Fruit fly (Drosophila melanogaster) whole organism, embryonic: ENCODE measurements around the gene Syx8.

Experiments used
- Ada2b ChIP-seq: fragments of 200-800 bp; sonication (Bioruptor generic); IDR thresholded peaks from 2 replicates; pipeline ENCODE4 v1.3.6; 2022; ENCODE audit warnings: missing biosample characterization, missing genetic modification characterization
- CG11504 ChIP-seq: fragments of 200-800 bp; sonication (Bioruptor generic); optimal IDR thresholded peaks from 3 replicates; lab custom pipeline; 2019; ENCODE audit warnings: missing biosample characterization, mild to moderate bottlenecking, missing genetic modification characterization, moderate library complexity
- CG12236 ChIP-seq: fragments of 200-800 bp; sonication (Bioruptor generic); optimal IDR thresholded peaks from 2 replicates; lab custom pipeline; 2016; ENCODE audit warnings: missing biosample characterization, missing genetic modification characterization
- CG12744 ChIP-seq: fragments of 200-800 bp; sonication (Bioruptor generic); optimal IDR thresholded peaks from 2 replicates; lab custom pipeline; 2016; ENCODE audit warnings: missing biosample characterization, missing genetic modification characterization
- CG14965 ChIP-seq: fragments of 200-800 bp; sonication (Bioruptor generic); optimal IDR thresholded peaks from 2 replicates; lab custom pipeline; 2016; ENCODE audit warnings: missing biosample characterization, missing genetic modification characterization, borderline replicate concordance
- CG15269 ChIP-seq: fragments of 200-800 bp; sonication (Bioruptor generic); optimal IDR thresholded peaks from 2 replicates; lab custom pipeline; 2018; ENCODE audit warnings: missing biosample characterization, mild to moderate bottlenecking, missing genetic modification characterization, moderate library complexity
- CG1602 ChIP-seq: fragments of 200-800 bp; sonication (Bioruptor generic); optimal IDR thresholded peaks from 3 replicates; lab custom pipeline; 2016; ENCODE audit warnings: missing biosample characterization, missing genetic modification characterization
- CG17385 ChIP-seq: fragments of 200-800 bp; sonication (Bioruptor generic); optimal IDR thresholded peaks from 3 replicates; lab custom pipeline; 2018; ENCODE audit warnings: missing biosample characterization, mild to moderate bottlenecking, missing genetic modification characterization
- CG18011 ChIP-seq: fragments of 200-800 bp; sonication (Bioruptor generic); optimal IDR thresholded peaks from 2 replicates; lab custom pipeline; 2017; ENCODE audit warnings: missing biosample characterization, missing genetic modification characterization, mild to moderate bottlenecking, moderate library complexity, missing genotype
- CG18262 ChIP-seq: fragments of 200-800 bp; optimal IDR thresholded peaks from 3 replicates; lab custom pipeline; 2019; ENCODE audit warnings: missing biosample characterization, mild to moderate bottlenecking, missing genetic modification characterization, moderate library complexity
- CG2712 ChIP-seq: fragments of 200-800 bp; optimal IDR thresholded peaks from 3 replicates; lab custom pipeline; 2019; ENCODE audit warnings: missing biosample characterization, mild to moderate bottlenecking, missing genetic modification characterization, moderate library complexity
- CG32532 ChIP-seq: fragments of 200-800 bp; sonication (Bioruptor generic); IDR thresholded peaks from 2 replicates; pipeline ENCODE4 v1.3.6; 2022; ENCODE audit warnings: missing biosample characterization, missing genetic modification characterization
- CG3281 ChIP-seq: fragments of 200-800 bp; sonication (Bioruptor generic); optimal IDR thresholded peaks from 3 replicates; lab custom pipeline; 2017; ENCODE audit warnings: missing biosample characterization, mild to moderate bottlenecking, missing genetic modification characterization
- CG7963 ChIP-seq: fragments of 200-800 bp; sonication (Bioruptor generic); IDR thresholded peaks from 3 replicates; pipeline ENCODE4 v1.3.6; 2022; ENCODE audit warnings: missing biosample characterization, missing genetic modification characterization; ENCODE audit not compliant: partially characterized antibody
- CG8924 ChIP-seq: fragments of 200-800 bp; optimal IDR thresholded peaks from 3 replicates; lab custom pipeline; 2019; ENCODE audit warnings: missing biosample characterization, mild to moderate bottlenecking, missing genetic modification characterization, moderate library complexity
- CoRest ChIP-seq: fragments of 200-800 bp; sonication (Bioruptor generic); optimal IDR thresholded peaks from 3 replicates; lab custom pipeline; 2018; ENCODE audit warnings: missing biosample characterization, mild to moderate bottlenecking, missing genetic modification characterization, moderate library complexity
- Dll ChIP-seq: fragments of 200-800 bp; sonication (Bioruptor generic); IDR thresholded peaks from 4 replicates; pipeline ENCODE4 v1.3.6; 2022; ENCODE audit warnings: missing biosample characterization, missing genetic modification characterization; ENCODE audit not compliant: partially characterized antibody
- Dp ChIP-seq: fragments of 200-800 bp; sonication (Bioruptor generic); optimal IDR thresholded peaks from 2 replicates; lab custom pipeline; 2018; ENCODE audit warnings: missing biosample characterization, mild to moderate bottlenecking, missing genetic modification characterization, moderate library complexity
- Dref ChIP-seq: fragments of 200-800 bp; sonication (Bioruptor generic); IDR thresholded peaks from 2 replicates; pipeline ENCODE4 v1.3.6; 2022; ENCODE audit warnings: missing biosample characterization, missing genetic modification characterization
- H2.0 ChIP-seq: fragments of 200-800 bp; sonication (Bioruptor generic); IDR thresholded peaks from 2 replicates; pipeline ENCODE4 v1.3.6; 2022; ENCODE audit warnings: missing biosample characterization, missing genetic modification characterization
- HLH54F ChIP-seq: fragments of 200-800 bp; sonication (Bioruptor generic); optimal IDR thresholded peaks from 3 replicates; lab custom pipeline; 2016; ENCODE audit warnings: missing biosample characterization, missing genetic modification characterization
- Jarid2 ChIP-seq: fragments of 200-800 bp; sonication (Bioruptor generic); optimal IDR thresholded peaks from 3 replicates; lab custom pipeline; 2017; ENCODE audit warnings: mild to moderate bottlenecking, missing biosample characterization, missing genetic modification reagents, missing genetic modification characterization
- Lhr ChIP-seq: fragments of 200-800 bp; sonication (Bioruptor generic); optimal IDR thresholded peaks from 3 replicates; lab custom pipeline; 2017; ENCODE audit warnings: mild to moderate bottlenecking, missing biosample characterization, missing genetic modification reagents, missing genetic modification characterization
- Lim3 ChIP-seq: fragments of 200-800 bp; sonication (Bioruptor generic); IDR thresholded peaks from 2 replicates; pipeline ENCODE4 v1.3.6; 2022; ENCODE audit warnings: missing biosample characterization, missing genetic modification characterization
- Med ChIP-seq: fragments of 200-800 bp; sonication (Bioruptor generic); peaks from one replicate; lab custom pipeline; 2016; ENCODE audit warnings: missing biosample characterization, missing genetic modification characterization, mild to moderate bottlenecking, inconsistent platforms, moderate library complexity
- Meics ChIP-seq: fragments of 200-800 bp; sonication (Bioruptor generic); optimal IDR thresholded peaks from 2 replicates; lab custom pipeline; 2017; ENCODE audit warnings: missing biosample characterization, mild to moderate bottlenecking, missing genetic modification characterization
- Mrtf ChIP-seq: fragments of 200-800 bp; sonication (Bioruptor generic); IDR thresholded peaks from 3 replicates; pipeline ENCODE4 v1.3.6; 2022; ENCODE audit warnings: missing biosample characterization, missing genetic modification characterization
- Neu2 ChIP-seq: fragments of 200-800 bp; sonication (Bioruptor generic); optimal IDR thresholded peaks from 3 replicates; lab custom pipeline; 2016; ENCODE audit warnings: missing biosample characterization, missing genetic modification characterization, borderline replicate concordance
- Opbp ChIP-seq: fragments of 200-800 bp; sonication (Bioruptor generic); IDR thresholded peaks from 3 replicates; pipeline ENCODE4 v1.3.6; 2022; ENCODE audit warnings: missing biosample characterization, missing genetic modification characterization; ENCODE audit not compliant: partially characterized antibody
- Optix ChIP-seq: fragments of 200-800 bp; sonication (Bioruptor generic); IDR thresholded peaks from 3 replicates; pipeline ENCODE4 v1.3.6; 2022; ENCODE audit warnings: missing biosample characterization, missing genetic modification characterization
- Rfx ChIP-seq: fragments of 200-800 bp; sonication (Bioruptor generic); IDR thresholded peaks from 2 replicates; pipeline ENCODE4 v1.3.6; 2022; ENCODE audit warnings: missing biosample characterization, missing genetic modification characterization
- Side ChIP-seq: fragments of 200-800 bp; sonication (Bioruptor generic); optimal IDR thresholded peaks from 2 replicates; lab custom pipeline; 2016; ENCODE audit warnings: missing biosample characterization, missing genetic modification characterization
- Xrp1 ChIP-seq: fragments of 200-800 bp; sonication (Bioruptor generic); IDR thresholded peaks from 2 replicates; pipeline ENCODE4 v1.3.6; 2022; ENCODE audit warnings: missing biosample characterization, missing genetic modification characterization
- br ChIP-seq: fragments of >200 bp; optimal IDR thresholded peaks from 2 replicates; lab custom pipeline; 2017
- bsh ChIP-seq, 2 experiments: fragments of 200-800 bp; sonication (Bioruptor generic); optimal IDR thresholded peaks; 2 replicates each; lab custom pipeline; 2017 to 2018; ENCODE audit warnings: mild to moderate bottlenecking in 2 of 2, missing biosample characterization in 2 of 2, missing genetic modification characterization in 2 of 2, moderate library complexity in 1 of 2
- ci ChIP-seq: fragments of 200-800 bp; sonication (Bioruptor generic); IDR thresholded peaks from 3 replicates; pipeline ENCODE4 v1.3.6; 2022; ENCODE audit warnings: missing biosample characterization, missing genetic modification characterization
- gem ChIP-seq: fragments of 200-800 bp; sonication (Bioruptor generic); optimal IDR thresholded peaks from 2 replicates; lab custom pipeline; 2019; ENCODE audit warnings: missing biosample characterization, mild to moderate bottlenecking, missing genetic modification characterization, moderate library complexity
- kni ChIP-seq: fragments of 200-800 bp; sonication (Bioruptor generic); optimal IDR thresholded peaks from 3 replicates; lab custom pipeline; 2017; ENCODE audit warnings: mild to moderate bottlenecking, missing biosample characterization, missing genetic modification reagents, missing genetic modification characterization
- lmd ChIP-seq: fragments of 200-800 bp; sonication (Bioruptor generic); IDR thresholded peaks from 2 replicates; pipeline ENCODE4 v1.3.6; 2022; ENCODE audit warnings: missing biosample characterization, missing genetic modification characterization
- oc ChIP-seq: fragments of 200-800 bp; sonication (Bioruptor generic); optimal IDR thresholded peaks from 2 replicates; lab custom pipeline; 2018; ENCODE audit warnings: missing biosample characterization, mild to moderate bottlenecking, missing genetic modification characterization, moderate library complexity
- otp ChIP-seq: fragments of 200-800 bp; sonication (Bioruptor generic); IDR thresholded peaks from 3 replicates; pipeline ENCODE4, ENCODE4 v1.3.6; 2022; ENCODE audit warnings: missing biosample characterization, missing genetic modification characterization
- pfk ChIP-seq: fragments of 200-800 bp; sonication (Bioruptor generic); optimal IDR thresholded peaks from 2 replicates; lab custom pipeline; 2018; ENCODE audit warnings: missing biosample characterization, mild to moderate bottlenecking, missing genetic modification characterization, moderate library complexity
- phol ChIP-seq: fragments of 200-800 bp; sonication (Bioruptor generic); optimal IDR thresholded peaks from 3 replicates; lab custom pipeline; 2018; ENCODE audit warnings: missing biosample characterization, mild to moderate bottlenecking, missing genetic modification characterization, moderate library complexity
- pnt ChIP-seq: fragments of 200-800 bp; sonication (Bioruptor generic); optimal IDR thresholded peaks from 3 replicates; lab custom pipeline; 2016; ENCODE audit warnings: missing biosample characterization, missing genetic modification characterization
- ssp ChIP-seq: fragments of 200-800 bp; sonication (Bioruptor generic); IDR thresholded peaks from 2 replicates; pipeline ENCODE4 v1.3.6; 2022; ENCODE audit warnings: missing biosample characterization, missing genetic modification characterization
- trh ChIP-seq: fragments of 200-800 bp; sonication (Bioruptor generic); optimal IDR thresholded peaks from 2 replicates; lab custom pipeline; 2016; ENCODE audit warnings: missing biosample characterization, missing genetic modification characterization
- twi ChIP-seq: fragments of 200-800 bp; optimal IDR thresholded peaks from 2 replicates; lab custom pipeline; 2019; ENCODE audit warnings: missing biosample characterization, mild to moderate bottlenecking, missing genetic modification characterization, moderate library complexity
- unpg ChIP-seq: fragments of 200-800 bp; sonication (Bioruptor generic); optimal IDR thresholded peaks from 3 replicates; lab custom pipeline; 2018; ENCODE audit warnings: missing biosample characterization, mild to moderate bottlenecking, missing genetic modification characterization, moderate library complexity
- vvl ChIP-seq: fragments of 200-800 bp; sonication (Bioruptor generic); IDR thresholded peaks from 2 replicates; pipeline ENCODE4 v1.3.6; 2022; ENCODE audit warnings: missing biosample characterization, missing genetic modification characterization

Gene Syx8

DNA sequence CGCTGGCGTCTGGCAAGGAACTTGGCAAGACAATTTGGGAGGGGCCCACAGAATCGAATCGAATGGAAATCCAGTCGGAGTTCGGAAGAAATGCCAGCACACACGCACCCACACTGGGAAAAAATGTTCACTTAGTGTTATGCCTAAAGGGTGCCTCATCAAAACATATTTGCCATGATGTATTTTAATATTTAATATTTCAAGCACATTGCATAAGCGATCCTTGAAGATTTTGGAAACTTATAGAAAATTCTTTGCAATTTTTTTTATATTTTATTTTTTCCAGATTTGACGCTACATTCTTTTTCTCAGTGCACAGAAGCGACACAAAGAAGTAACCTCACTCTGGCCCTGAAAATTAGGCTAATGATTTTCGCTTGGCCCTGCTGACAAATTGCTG, 20.8 kb downstream of the Syx8 start (continued):
- TF ChIP-seq bsh (GFP tag; optimal IDR thresholded peaks at IDR 0.05; lab: Kevin White, UChicago), result peak in 1 of 2 experiments; percentile 35
- peak; percentile 30 for TF ChIP-seq phol (tag; lab: Kevin White, UChicago)
- TF ChIP-seq ci (GFP tag; lab: Robert Waterston, UW), result peak; percentile 31; the same call in 1 of the 3 replicates
- TF ChIP-seq CG18011 (GFP tag; lab: Kevin White, UChicago), result no peak
- peak; percentile 39 for TF ChIP-seq CG2712 (tag; lab: Kevin White, UChicago)
- TF ChIP-seq CG11504 (tag; lab: Kevin White, UChicago), result peak; percentile 39
- peak; percentile 32; the same call in 1 of the 2 replicates for TF ChIP-seq lmd (GFP tag; lab: Robert Waterston, UW)
- peak; percentile 17 for TF ChIP-seq CoRest (tag; lab: Kevin White, UChicago)
- TF ChIP-seq Lim3 (GFP tag; lab: Robert Waterston, UW), result no peak
- no peak for TF ChIP-seq otp
- TF ChIP-seq gem (tag; lab: Kevin White, UChicago), result peak; percentile 30
- TF ChIP-seq Ada2b (GFP tag; lab: Robert Waterston, UW), result 0 out of 2 replicates have a peak, but pooled peaks have one; percentile 15
- peak; percentile 51; the same call in 1 of the 2 replicates for TF ChIP-seq Xrp1 (GFP tag; lab: Robert Waterston, UW)
- peak; percentile 70 for TF ChIP-seq Med (GFP tag; lab: Kevin White, UChicago)
- TF ChIP-seq H2.0 (GFP tag; lab: Robert Waterston, UW), result 0 out of 2 replicates have a peak, but pooled peaks have one; percentile 11
- TF ChIP-seq CG15269 (tag; lab: Kevin White, UChicago), result no peak

DNA sequence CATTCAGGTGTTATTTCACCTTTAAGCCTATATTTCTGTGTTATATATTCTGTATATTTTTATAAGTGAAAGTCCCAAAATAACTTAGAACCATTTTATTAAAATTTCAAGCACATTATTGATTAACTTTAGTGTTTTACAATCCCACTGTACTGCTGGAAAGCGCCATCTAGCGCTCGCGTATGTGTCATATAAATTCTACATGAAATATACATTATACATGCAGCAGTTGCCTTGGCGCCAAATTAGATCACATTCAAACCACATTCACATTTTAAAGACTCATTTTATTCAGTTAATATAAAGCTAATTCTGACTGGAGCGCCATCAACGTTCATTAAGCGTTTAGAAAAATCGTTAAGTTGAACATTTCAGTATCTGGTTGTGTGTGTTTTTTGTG, 23.5 kb downstream of the Syx8 start:
- TF ChIP-seq ssp (GFP tag; lab: Robert Waterston, UW) (no peak), CG12744 (no peak), HLH54F (GFP tag; lab: Kevin White, UChicago) (no peak), Dp (peak; percentile 83), Jarid2 (GFP tag; lab: Kevin White, UChicago) (no peak), CG3281 (GFP tag; lab: Kevin White, UChicago) (no peak), Dll (no peak), Lhr (GFP tag; lab: Kevin White, UChicago) (peak; percentile 19), vvl (GFP tag; lab: Robert Waterston, UW) (0 out of 2 replicates have a peak, but pooled peaks have one; percentile 6), Optix (GFP tag; lab: Robert Waterston, UW) (no peak), Lim3 (GFP tag; lab: Robert Waterston, UW) (no peak), CG12236 (GFP tag; lab: Kevin White, UChicago) (no peak), CG17385 (GFP tag; lab: Kevin White, UChicago) (no peak), Dref (GFP tag; lab: Robert Waterston, UW) (no peak), unpg (GFP tag; lab: Kevin White, UChicago) (peak; percentile 1), oc (tag; lab: Kevin White, UChicago) (no peak), br (no peak), pnt (no peak), CG14965 (no peak), Rfx (GFP tag; lab: Robert Waterston, UW) (no peak), CG8924 (tag; lab: Kevin White, UChicago) (no peak), Mrtf (no peak), Side (GFP tag; lab: Kevin White, UChicago) (no peak), pfk (GFP tag; lab: Kevin White, UChicago) (no peak), twi (no peak), trh (GFP tag; lab: Kevin White, UChicago) (no peak), Neu2 (GFP tag; lab: Kevin White, UChicago) (no peak), CG32532 (GFP tag; lab: Robert Waterston, UW) (peak; percentile 49; the same call in 1 of the 2 replicates), CG7963 (GFP tag; lab: Robert Waterston, UW) (no peak), kni (GFP tag; lab: Kevin White, UChicago) (no peak), Meics (GFP tag; lab: Kevin White, UChicago) (no peak), CG18262 (tag; lab: Kevin White, UChicago) (no peak), CG1602 (GFP tag; lab: Kevin White, UChicago) (no peak), Opbp (GFP tag; lab: Robert Waterston, UW) (0 out of 3 replicates have a peak, but pooled peaks have one; percentile 8)
